Fruit fly (Drosophila melanogaster) whole organism, adult: ENCODE measurements around the gene Ppm1.

ENCODE experiments used
- bab1 ChIP-seq: fragments of 200-800 bp; sonication (Bioruptor generic); optimal IDR thresholded peaks from 3 replicates; lab custom pipeline; 2019; ENCODE audit warnings: missing biosample characterization, mild to moderate bottlenecking, missing genetic modification characterization, moderate library complexity
- cnc ChIP-seq, 2 experiments: fragments of >200 bp; optimal IDR thresholded peaks; 2 replicates each; lab custom pipeline; 2017
- kay ChIP-seq: fragments of 200-800 bp; sonication (Bioruptor generic); peaks from one replicate; lab custom pipeline; 2016; ENCODE audit warnings: missing biosample characterization, missing genetic modification characterization, borderline replicate concordance

dm6 chr3L:611639-612611 lies 30.8 kb downstream of the Ppm1 start:
- TF ChIP-seq bab1 (GFP tag; lab: Kevin White, UChicago) (peak; percentile 2), kay (GFP tag; lab: Kevin White, UChicago) (no peak), cnc (optimal IDR thresholded peaks at IDR 0.05; lab: Kevin White, UChicago) (no peak)
